Fruit fly (Drosophila melanogaster) whole organism, embryonic: Measurements from ENCODE around the gene CG13360.

Source experiments
- Aef1 ChIP-seq: fragments of 200-800 bp; sonication (Bioruptor generic); IDR thresholded peaks from 3 replicates; pipeline ENCODE4 v1.3.6; 2022; ENCODE audit warnings: missing biosample characterization, missing genetic modification characterization
- Atf-2 ChIP-seq: fragments of 200-800 bp; sonication (Bioruptor generic); optimal IDR thresholded peaks from 2 replicates; lab custom pipeline; 2016; ENCODE audit warnings: missing biosample characterization, missing genetic modification characterization
- Atf6 ChIP-seq: fragments of 200-800 bp; sonication (Bioruptor generic); IDR thresholded peaks from 2 replicates; pipeline ENCODE4 v1.3.6; 2022; ENCODE audit warnings: missing biosample characterization, missing genetic modification characterization
- B-H2 ChIP-seq: fragments of 200-800 bp; sonication (Bioruptor generic); optimal IDR thresholded peaks from 2 replicates; lab custom pipeline; 2018; ENCODE audit warnings: missing biosample characterization, mild to moderate bottlenecking, missing genetic modification characterization
- CG10274 ChIP-seq: fragments of 200-800 bp; sonication (Bioruptor generic); optimal IDR thresholded peaks from 3 replicates; lab custom pipeline; 2017; ENCODE audit warnings: missing biosample characterization, mild to moderate bottlenecking, missing genetic modification characterization
- CG10366 ChIP-seq: fragments of 200-800 bp; sonication (Bioruptor generic); IDR thresholded peaks from 2 replicates; pipeline ENCODE4 v1.3.6; 2022; ENCODE audit warnings: missing biosample characterization, missing genetic modification characterization
- CG10431 ChIP-seq: fragments of 200-800 bp; sonication (Bioruptor generic); optimal IDR thresholded peaks from 3 replicates; lab custom pipeline; 2018; ENCODE audit warnings: missing biosample characterization, mild to moderate bottlenecking, missing genetic modification characterization
- CG10543 ChIP-seq: fragments of 200-800 bp; sonication (Bioruptor generic); optimal IDR thresholded peaks from 3 replicates; lab custom pipeline; 2017; ENCODE audit warnings: missing biosample characterization, mild to moderate bottlenecking, missing genetic modification characterization, moderate library complexity
- CG11247 ChIP-seq: fragments of 200-800 bp; sonication (Bioruptor generic); IDR thresholded peaks from 2 replicates; pipeline ENCODE4 v1.3.6; 2022; ENCODE audit warnings: missing biosample characterization, missing genetic modification characterization
- CG11695 ChIP-seq: fragments of 200-800 bp; sonication (Bioruptor generic); IDR thresholded peaks from 3 replicates; pipeline ENCODE4 v1.3.6; 2022; ENCODE audit warnings: missing biosample characterization, missing genetic modification characterization
- CG12104 ChIP-seq: fragments of 200-800 bp; sonication (Bioruptor generic); optimal IDR thresholded peaks from 3 replicates; lab custom pipeline; 2016; ENCODE audit warnings: missing biosample characterization, missing genetic modification characterization
- CG12219 ChIP-seq: fragments of 200-800 bp; sonication (Bioruptor generic); optimal IDR thresholded peaks from 3 replicates; lab custom pipeline; 2018; ENCODE audit warnings: missing biosample characterization, mild to moderate bottlenecking, missing genetic modification characterization
- CG12769 ChIP-seq: fragments of 200-800 bp; sonication (Bioruptor generic); optimal IDR thresholded peaks from 2 replicates; lab custom pipeline; 2019; ENCODE audit warnings: missing biosample characterization, mild to moderate bottlenecking, missing genetic modification characterization, moderate library complexity
- CG13287 ChIP-seq: fragments of 200-800 bp; sonication (Bioruptor generic); IDR thresholded peaks from 2 replicates; pipeline ENCODE4 v1.3.6; 2022; ENCODE audit warnings: missing biosample characterization, missing genetic modification characterization; ENCODE audit not compliant: partially characterized antibody
- CG13296 ChIP-seq: fragments of 200-800 bp; sonication (Bioruptor generic); optimal IDR thresholded peaks from 3 replicates; lab custom pipeline; 2018; ENCODE audit warnings: missing biosample characterization, mild to moderate bottlenecking, missing genetic modification characterization
- CG14860 ChIP-seq: fragments of 200-800 bp; sonication (Bioruptor generic); IDR thresholded peaks from 3 replicates; pipeline ENCODE4 v1.3.6; 2022; ENCODE audit warnings: missing biosample characterization, missing genetic modification characterization; ENCODE audit not compliant: partially characterized antibody
- CG1602 ChIP-seq: fragments of 200-800 bp; sonication (Bioruptor generic); optimal IDR thresholded peaks from 3 replicates; lab custom pipeline; 2016; ENCODE audit warnings: missing biosample characterization, missing genetic modification characterization
- CG17186 ChIP-seq: fragments of 200-800 bp; sonication (Bioruptor generic); optimal IDR thresholded peaks from 3 replicates; lab custom pipeline; 2017; ENCODE audit warnings: missing biosample characterization, missing genetic modification reagents, missing genetic modification characterization
- CG5245 ChIP-seq: fragments of 200-800 bp; sonication (Bioruptor generic); optimal IDR thresholded peaks from 3 replicates; lab custom pipeline; 2016; ENCODE audit warnings: missing biosample characterization, missing genetic modification characterization
- CG6175 ChIP-seq: fragments of 200-800 bp; sonication (Bioruptor generic); IDR thresholded peaks from 3 replicates; pipeline ENCODE4 v1.3.6; 2022; ENCODE audit warnings: missing biosample characterization, missing genetic modification characterization
- CG6791 ChIP-seq: fragments of 200-800 bp; sonication (Bioruptor generic); IDR thresholded peaks from 3 replicates; pipeline ENCODE4 v1.3.6; 2022; ENCODE audit warnings: missing biosample characterization, missing genetic modification characterization; ENCODE audit not compliant: partially characterized antibody
- CG7372 ChIP-seq: fragments of 200-800 bp; sonication (Bioruptor generic); IDR thresholded peaks from 2 replicates; pipeline ENCODE4 v1.3.6; 2022; ENCODE audit warnings: missing biosample characterization, missing genetic modification characterization
- CG7928 ChIP-seq: fragments of 200-800 bp; sonication (Bioruptor generic); optimal IDR thresholded peaks from 2 replicates; lab custom pipeline; 2017; ENCODE audit warnings: missing biosample characterization, mild to moderate bottlenecking, missing genetic modification characterization
- CG8359 ChIP-seq: fragments of 200-800 bp; sonication (Bioruptor generic); optimal IDR thresholded peaks from 2 replicates; lab custom pipeline; 2017; ENCODE audit warnings: missing biosample characterization, mild to moderate bottlenecking, missing genetic modification characterization, borderline replicate concordance
- CG8944 ChIP-seq: fragments of 200-800 bp; sonication (Bioruptor generic); optimal IDR thresholded peaks from 3 replicates; lab custom pipeline; 2016; ENCODE audit warnings: missing biosample characterization, missing genetic modification characterization
- CG9876 ChIP-seq: fragments of 200-800 bp; sonication (Bioruptor generic); optimal IDR thresholded peaks from 2 replicates; lab custom pipeline; 2016; ENCODE audit warnings: missing biosample characterization, missing genetic modification characterization
- Doc3 ChIP-seq: fragments of 200-800 bp; sonication (Bioruptor generic); IDR thresholded peaks from 3 replicates; pipeline ENCODE4 v1.3.6; 2022; ENCODE audit warnings: missing biosample characterization, missing genetic modification characterization; ENCODE audit not compliant: partially characterized antibody
- Hr78 ChIP-seq, 2 experiments: fragments of 200-800 bp in 1 of 2; fragments of >200 bp in 1 of 2; sonication (Bioruptor generic) in 1 of 2; optimal IDR thresholded peaks; 2 replicates each; lab custom pipeline; 2017 to 2019; ENCODE audit warnings: missing biosample characterization in 2 of 2, missing genetic modification characterization in 2 of 2, mild to moderate bottlenecking in 1 of 2, moderate library complexity in 1 of 2
- Neu2 ChIP-seq: fragments of 200-800 bp; sonication (Bioruptor generic); optimal IDR thresholded peaks from 3 replicates; lab custom pipeline; 2016; ENCODE audit warnings: missing biosample characterization, missing genetic modification characterization, borderline replicate concordance
- Ptx1 ChIP-seq: fragments of 200-800 bp; sonication (Bioruptor generic); IDR thresholded peaks from 2 replicates; pipeline ENCODE4 v1.3.6; 2022; ENCODE audit warnings: missing biosample characterization, missing genetic modification characterization
- ap ChIP-seq: fragments of 200-800 bp; sonication (Bioruptor generic); IDR thresholded peaks from 2 replicates; pipeline ENCODE4 v1.3.6; 2022; ENCODE audit warnings: missing biosample characterization, missing genetic modification characterization
- ato ChIP-seq: fragments of 200-800 bp; sonication (Bioruptor generic); IDR thresholded peaks from 2 replicates; pipeline ENCODE4 v1.3.6; 2022; ENCODE audit warnings: missing biosample characterization, missing genetic modification characterization; ENCODE audit not compliant: partially characterized antibody
- cato ChIP-seq: fragments of 200-800 bp; sonication (Bioruptor generic); optimal IDR thresholded peaks from 2 replicates; lab custom pipeline; 2016; ENCODE audit warnings: missing biosample characterization, missing genetic modification characterization, borderline replicate concordance
- corto ChIP-seq: fragments of 200-800 bp; sonication (Bioruptor generic); optimal IDR thresholded peaks from 2 replicates; lab custom pipeline; 2016; ENCODE audit warnings: missing biosample characterization, mild to moderate bottlenecking, missing genetic modification characterization, moderate library complexity
- cwo ChIP-seq: fragments of 200-800 bp; sonication (Bioruptor generic); optimal IDR thresholded peaks from 3 replicates; lab custom pipeline; 2017; ENCODE audit warnings: missing biosample characterization, missing genetic modification characterization, mild to moderate bottlenecking, moderate library complexity, missing genetic modification reagents
- dmrt11E ChIP-seq: fragments of 200-800 bp; sonication (Bioruptor generic); optimal IDR thresholded peaks from 3 replicates; lab custom pipeline; 2018; ENCODE audit warnings: missing biosample characterization, mild to moderate bottlenecking, missing genetic modification characterization, moderate library complexity
- fu2 ChIP-seq: fragments of 200-800 bp; sonication (Bioruptor generic); optimal IDR thresholded peaks from 2 replicates; lab custom pipeline; 2016; ENCODE audit warnings: missing biosample characterization, missing genetic modification characterization
- hth ChIP-seq: fragments of >200 bp; optimal IDR thresholded peaks from 2 replicates; lab custom pipeline; 2017; ENCODE audit warnings: inconsistent platforms
- kay ChIP-seq: fragments of 200-800 bp; sonication (Bioruptor generic); optimal IDR thresholded peaks from 2 replicates; lab custom pipeline; 2016; ENCODE audit warnings: missing biosample characterization, missing genetic modification characterization
- klu ChIP-seq: fragments of 200-800 bp; sonication (Bioruptor generic); IDR thresholded peaks from 2 replicates; pipeline ENCODE4 v1.3.6; 2022; ENCODE audit warnings: missing biosample characterization, missing genetic modification characterization
- nom ChIP-seq: fragments of 200-800 bp; sonication (Bioruptor generic); optimal IDR thresholded peaks from 2 replicates; lab custom pipeline; 2017; ENCODE audit warnings: missing biosample characterization, missing genetic modification characterization, mild to moderate bottlenecking, moderate library complexity, missing genetic modification reagents
- phol ChIP-seq: fragments of 200-800 bp; sonication (Bioruptor generic); optimal IDR thresholded peaks from 3 replicates; lab custom pipeline; 2018; ENCODE audit warnings: missing biosample characterization, mild to moderate bottlenecking, missing genetic modification characterization, moderate library complexity
- pzg ChIP-seq: fragments of 200-800 bp; sonication (Bioruptor generic); optimal IDR thresholded peaks from 3 replicates; lab custom pipeline; 2018; ENCODE audit warnings: missing biosample characterization, mild to moderate bottlenecking, missing genetic modification characterization, moderate library complexity
- sc ChIP-seq, 3 experiments: fragments of >200 bp in 2 of 3; fragments of 200-800 bp in 1 of 3; sonication (Bioruptor generic) in 1 of 3; optimal IDR thresholded peaks; 2 replicates in 2 of 3; 3 replicates in 1 of 3; lab custom pipeline; 2017; ENCODE audit warnings: mild to moderate bottlenecking in 1 of 3, missing biosample characterization in 1 of 3, missing genetic modification characterization in 1 of 3, missing genetic modification reagents in 1 of 3
- slp2 ChIP-seq: fragments of 200-800 bp; sonication (Bioruptor generic); optimal IDR thresholded peaks from 2 replicates; lab custom pipeline; 2016; ENCODE audit warnings: missing biosample characterization, missing genetic modification characterization
- sob ChIP-seq: fragments of 200-800 bp; sonication (Bioruptor generic); IDR thresholded peaks from 2 replicates; pipeline ENCODE4 v1.3.6; 2022; ENCODE audit warnings: missing biosample characterization, missing genetic modification characterization
- tx ChIP-seq: fragments of 200-800 bp; sonication (Bioruptor generic); optimal IDR thresholded peaks from 2 replicates; lab custom pipeline; 2016; ENCODE audit warnings: missing biosample characterization, missing genetic modification characterization
- zen2 ChIP-seq: fragments of 200-800 bp; sonication (Bioruptor generic); IDR thresholded peaks from 3 replicates; pipeline ENCODE4 v1.3.6; 2022; ENCODE audit warnings: missing biosample characterization, missing genetic modification characterization; ENCODE audit not compliant: partially characterized antibody
- zfh2 ChIP-seq: fragments of 200-800 bp; sonication (Bioruptor generic); optimal IDR thresholded peaks from 2 replicates; lab custom pipeline; 2016; ENCODE audit warnings: missing biosample characterization, missing genetic modification characterization

The CG13360 gene

dm6 chrX:765039-765508 lies 24.8 kb downstream of the CG13360 start, which contains the start of gene RpL22 (continued):
- peak; percentile 59 for TF ChIP-seq CG13287 (GFP tag; lab: Robert Waterston, UW)
- peak; percentile 59; the same call in 1 of the 3 replicates for TF ChIP-seq CG6791
- peak; percentile 87 for TF ChIP-seq nom (GFP tag; lab: Kevin White, UChicago)
- TF ChIP-seq Ptx1 (GFP tag; lab: Robert Waterston, UW) = peak; percentile 80
- TF ChIP-seq CG10431 (GFP tag; lab: Kevin White, UChicago) = peak; percentile 71
- peak; percentile 78 for TF ChIP-seq CG10274
- no peak for TF ChIP-seq zen2 (GFP tag; lab: Robert Waterston, UW)
- no peak for TF ChIP-seq corto (GFP tag; lab: Kevin White, UChicago)
- TF ChIP-seq CG7928 (GFP tag; lab: Kevin White, UChicago) = peak; percentile 87
- TF ChIP-seq Atf6 (GFP tag; lab: Robert Waterston, UW) = peak; percentile 82
- TF ChIP-seq zfh2 (GFP tag; lab: Kevin White, UChicago) = peak; percentile 78
- TF ChIP-seq klu (GFP tag; lab: Robert Waterston, UW) = peak; percentile 43; the same call in 1 of the 2 replicates
- peak; percentile 88 for TF ChIP-seq CG13296
- peak; percentile 85 for TF ChIP-seq CG10543 (GFP tag; lab: Kevin White, UChicago)
- TF ChIP-seq pzg (GFP tag; lab: Kevin White, UChicago) = peak; percentile 98
- TF ChIP-seq CG6175 (GFP tag; lab: Robert Waterston, UW) = peak; percentile 78
- TF ChIP-seq CG12769 (tag; lab: Kevin White, UChicago) = peak; percentile 91
- TF ChIP-seq phol (tag; lab: Kevin White, UChicago) = peak; percentile 91
- peak; percentile 94 for TF ChIP-seq sob (GFP tag; lab: Robert Waterston, UW)
- peak; percentile 74 for TF ChIP-seq dmrt11E (tag; lab: Kevin White, UChicago)
- TF ChIP-seq sc (optimal IDR thresholded peaks at IDR 0.05; lab: Kevin White, UChicago) = no peak
- peak; percentile 76 for TF ChIP-seq sc (GFP tag; optimal IDR thresholded peaks at IDR 0.05; lab: Kevin White, UChicago)
- peak; percentile 85 for TF ChIP-seq slp2
- no peak for TF ChIP-seq Doc3 (GFP tag; lab: Robert Waterston, UW)
- peak; percentile 89 for TF ChIP-seq fu2 (GFP tag; lab: Kevin White, UChicago)
- peak; percentile 83 for TF ChIP-seq CG12219 (GFP tag; lab: Kevin White, UChicago)
- TF ChIP-seq B-H2 = peak; percentile 87
- peak; percentile 77 for TF ChIP-seq CG5245 (GFP tag; lab: Kevin White, UChicago)
- peak; percentile 82 for TF ChIP-seq CG11247
- peak; percentile 44 for TF ChIP-seq CG1602 (GFP tag; lab: Kevin White, UChicago)
- peak; percentile 71 for TF ChIP-seq CG7372 (GFP tag; lab: Robert Waterston, UW)
- TF ChIP-seq Atf-2 (GFP tag; lab: Kevin White, UChicago) = peak; percentile 75
- TF ChIP-seq CG9876 = peak; percentile 95
- TF ChIP-seq Hr78 (GFP tag; optimal IDR thresholded peaks at IDR 0.05; lab: Kevin White, UChicago) = peak in 1 of 2 experiments; percentile 25
- TF ChIP-seq CG11695 (GFP tag; lab: Robert Waterston, UW) = peak; percentile 68
- TF ChIP-seq Neu2 = peak; percentile 85
- peak; percentile 71 for TF ChIP-seq Aef1
- peak; percentile 80 for TF ChIP-seq cato (GFP tag; lab: Kevin White, UChicago)
- peak; percentile 79 for TF ChIP-seq CG10366 (GFP tag; lab: Robert Waterston, UW)
- peak; percentile 55 for TF ChIP-seq CG8359
- TF ChIP-seq CG12104 = peak; percentile 83
- TF ChIP-seq tx = peak; percentile 77
- TF ChIP-seq CG8944 = peak; percentile 75
- no peak for TF ChIP-seq hth (lab: Kevin White, UChicago)
- peak; percentile 98 for TF ChIP-seq CG17186 (GFP tag; lab: Kevin White, UChicago)
- TF ChIP-seq kay (GFP tag; lab: Kevin White, UChicago) = peak; percentile 64
- peak; percentile 60; the same call in 1 of the 2 replicates for TF ChIP-seq ap (GFP tag; lab: Robert Waterston, UW)
- no peak for TF ChIP-seq CG14860 (GFP tag; lab: Robert Waterston, UW)
- TF ChIP-seq cwo (GFP tag; lab: Kevin White, UChicago) = peak; percentile 79
- no peak for TF ChIP-seq ato
